In the genomic region with DNA sequence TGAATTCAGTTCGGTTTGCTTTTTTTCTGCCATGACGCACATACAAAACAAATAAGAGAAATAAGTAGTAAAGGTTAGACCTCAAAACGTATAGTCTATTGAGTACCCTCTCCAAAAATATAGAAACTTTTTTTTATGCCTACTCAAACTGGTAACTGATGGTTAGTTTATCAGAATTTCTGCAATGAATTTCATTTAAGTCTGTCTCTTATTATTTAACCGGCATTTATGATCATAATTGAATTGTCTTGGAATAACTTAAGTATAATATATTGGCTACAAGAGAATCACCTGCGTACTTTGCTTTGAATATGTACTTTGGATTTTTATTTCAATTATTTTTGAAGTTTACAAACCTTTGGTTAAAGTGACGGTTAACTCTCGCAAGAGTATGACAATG, we compare ENCODE assay signal across 3 fruit fly cellular contexts.
A peak's percentile ranks its signal among the peaks of the same experiment; 100 is the strongest.
TF ChIP-seq lines count a peak whose summit lies in the region.

No protein-coding gene starts in this region.

TF ChIP-seq in whole organism, adult, 20 proteins besides CTCF, POLR2A, EP300 and RAD21:
- peak; percentile 2 for TF ChIP-seq CG14711 (tag; optimal IDR thresholded peaks at IDR 0.05; lab: Kevin White, UChicago)
- TF ChIP-seq bab1 (GFP tag; optimal IDR thresholded peaks at IDR 0.05; lab: Kevin White, UChicago), result peak; percentile 29
- no peak for TF ChIP-seq CG7101 (tag; optimal IDR thresholded peaks at IDR 0.05; lab: Kevin White, UChicago)

TF ChIP-seq in whole organism, prepupa, 60 proteins besides CTCF, POLR2A, EP300 and RAD21:
- TF ChIP-seq dac (GFP tag; optimal IDR thresholded peaks at IDR 0.05; lab: Kevin White, UChicago), result no peak
- TF ChIP-seq fd59A (GFP tag; optimal IDR thresholded peaks at IDR 0.05; lab: Kevin White, UChicago), result no peak
- TF ChIP-seq CG9139 (GFP tag; optimal IDR thresholded peaks at IDR 0.05; lab: Kevin White, UChicago), result no peak
- TF ChIP-seq Met (GFP tag; optimal IDR thresholded peaks at IDR 0.05; lab: Kevin White, UChicago), result peak; percentile 2
- peak; percentile 12 for TF ChIP-seq Eip75B (GFP tag; optimal IDR thresholded peaks at IDR 0.05; lab: Kevin White, UChicago)
- TF ChIP-seq CG1621 (tag; optimal IDR thresholded peaks at IDR 0.05; lab: Kevin White, UChicago), result no peak
- peak; percentile 26 for TF ChIP-seq Hr4 (GFP tag; optimal IDR thresholded peaks at IDR 0.05; lab: Kevin White, UChicago)
- TF ChIP-seq CG6276 (GFP tag; optimal IDR thresholded peaks at IDR 0.05; lab: Kevin White, UChicago), result no peak
- no peak for TF ChIP-seq acj6 (GFP tag; optimal IDR thresholded peaks at IDR 0.05; lab: Kevin White, UChicago)
- TF ChIP-seq Eip78C (GFP tag; lab: Kevin White, UChicago), result peak; percentile 78
- no peak for TF ChIP-seq Eip93F (GFP tag; optimal IDR thresholded peaks at IDR 0.05; lab: Kevin White, UChicago)
- TF ChIP-seq CG15336 (GFP tag; IDR thresholded peaks at IDR 0.05; lab: Robert Waterston, UW), result no peak
- no peak for TF ChIP-seq fkh (GFP tag; optimal IDR thresholded peaks at IDR 0.05; lab: Kevin White, UChicago)
- TF ChIP-seq CG10631 (GFP tag; optimal IDR thresholded peaks at IDR 0.05; lab: Kevin White, UChicago), result peak; percentile 14
- TF ChIP-seq Lpt (GFP tag; optimal IDR thresholded peaks at IDR 0.05; lab: Kevin White, UChicago), result no peak
- no peak for TF ChIP-seq CG11762 (GFP tag; optimal IDR thresholded peaks at IDR 0.05; lab: Kevin White, UChicago; ENCODE audit: insufficient read depth)
- no peak for TF ChIP-seq topi (GFP tag; optimal IDR thresholded peaks at IDR 0.05; lab: Kevin White, UChicago)
- TF ChIP-seq pdm3 (GFP tag; optimal IDR thresholded peaks at IDR 0.05; lab: Kevin White, UChicago), result peak; percentile 47
- TF ChIP-seq ss (GFP tag; optimal IDR thresholded peaks at IDR 0.05; lab: Kevin White, UChicago), result peak in 1 of 2 experiments; percentile 29
- peak; percentile 22 for TF ChIP-seq net (GFP tag; optimal IDR thresholded peaks at IDR 0.05; lab: Kevin White, UChicago)
- no peak for TF ChIP-seq Blimp-1 (GFP tag; optimal IDR thresholded peaks at IDR 0.05; lab: Kevin White, UChicago)
- TF ChIP-seq salr (GFP tag; optimal IDR thresholded peaks at IDR 0.05; lab: Kevin White, UChicago), result peak in 1 of 2 experiments; percentile 2
- peak; percentile 23 for TF ChIP-seq spab (GFP tag; optimal IDR thresholded peaks at IDR 0.05; lab: Kevin White, UChicago)
- TF ChIP-seq CG7368 (GFP tag; optimal IDR thresholded peaks at IDR 0.05; lab: Kevin White, UChicago), result no peak
- peak; percentile 50 for TF ChIP-seq Ets96B (tag; optimal IDR thresholded peaks at IDR 0.05; lab: Kevin White, UChicago)
- no peak for TF ChIP-seq Sox15 (GFP tag; optimal IDR thresholded peaks at IDR 0.05; lab: Kevin White, UChicago)
- peak; percentile 42 for TF ChIP-seq CG3032 (tag; optimal IDR thresholded peaks at IDR 0.05; lab: Kevin White, UChicago)
- TF ChIP-seq lz (GFP tag; optimal IDR thresholded peaks at IDR 0.05; lab: Kevin White, UChicago), result no peak
- no peak for TF ChIP-seq Ets21C (GFP tag; optimal IDR thresholded peaks at IDR 0.05; lab: Kevin White, UChicago)
- no peak for TF ChIP-seq CG6163 (GFP tag; IDR thresholded peaks at IDR 0.05; lab: Robert Waterston, UW)
- TF ChIP-seq CG10669 (GFP tag; optimal IDR thresholded peaks at IDR 0.05; lab: Kevin White, UChicago), result peak; percentile 53
- no peak for TF ChIP-seq achi (GFP tag; optimal IDR thresholded peaks at IDR 0.05; lab: Kevin White, UChicago)
- peak; percentile 40 for TF ChIP-seq CG32006 (GFP tag; optimal IDR thresholded peaks at IDR 0.05; lab: Kevin White, UChicago)
- TF ChIP-seq esn (GFP tag; optimal IDR thresholded peaks at IDR 0.05; lab: Kevin White, UChicago), result peak; percentile 10
- peak; percentile 19 for TF ChIP-seq CG6808 (GFP tag; optimal IDR thresholded peaks at IDR 0.05; lab: Kevin White, UChicago)
- TF ChIP-seq CG8119 (GFP tag; IDR thresholded peaks at IDR 0.05; lab: Robert Waterston, UW), result 0 out of 3 replicates have a peak, but pooled peaks have one; percentile 21
- peak; percentile 4 for TF ChIP-seq OdsH (GFP tag; optimal IDR thresholded peaks at IDR 0.05; lab: Kevin White, UChicago)
- TF ChIP-seq dsx (GFP tag; optimal IDR thresholded peaks at IDR 0.05; lab: Kevin White, UChicago; ENCODE audit: poor library complexity, severe bottlenecking), result peak; percentile 27
- no peak for TF ChIP-seq CG11294 (GFP tag; IDR thresholded peaks at IDR 0.05; lab: Robert Waterston, UW)
- TF ChIP-seq CG6792 (GFP tag; optimal IDR thresholded peaks at IDR 0.05; lab: Kevin White, UChicago), result peak; percentile 2
- no peak for TF ChIP-seq CG4318 (GFP tag; optimal IDR thresholded peaks at IDR 0.05; lab: Kevin White, UChicago)

TF ChIP-seq in whole organism, pupa, 21 proteins besides CTCF, POLR2A, EP300 and RAD21:
- peak; percentile 41 for TF ChIP-seq CG17806 (tag; optimal IDR thresholded peaks at IDR 0.05; lab: Kevin White, UChicago)
- TF ChIP-seq CG15710 (tag; optimal IDR thresholded peaks at IDR 0.05; lab: Kevin White, UChicago), result peak; percentile 45
- TF ChIP-seq CG34367 (tag; optimal IDR thresholded peaks at IDR 0.05; lab: Kevin White, UChicago), result peak; percentile 28
- no peak for TF ChIP-seq Ets98B (GFP tag; IDR thresholded peaks at IDR 0.05; lab: Robert Waterston, UW)
- TF ChIP-seq CG9948 (tag; optimal IDR thresholded peaks at IDR 0.05; lab: Kevin White, UChicago), result peak; percentile 26
- no peak for TF ChIP-seq CG12605 (GFP tag; IDR thresholded peaks at IDR 0.05; lab: Robert Waterston, UW)
- peak; percentile 14 for TF ChIP-seq Pif1A (GFP tag; optimal IDR thresholded peaks at IDR 0.05; lab: Kevin White, UChicago)
- no peak for TF ChIP-seq fd96Ca (GFP tag; IDR thresholded peaks at IDR 0.05; lab: Robert Waterston, UW)
- TF ChIP-seq Pif1B (GFP tag; optimal IDR thresholded peaks at IDR 0.05; lab: Kevin White, UChicago), result peak; percentile 14
- TF ChIP-seq gl (tag; optimal IDR thresholded peaks at IDR 0.05; lab: Kevin White, UChicago), result peak; percentile 22
- TF ChIP-seq CG14655 (GFP tag; optimal IDR thresholded peaks at IDR 0.05; lab: Kevin White, UChicago), result no peak
- no peak for TF ChIP-seq Snoo (tag; optimal IDR thresholded peaks at IDR 0.05; lab: Kevin White, UChicago)
- no peak for TF ChIP-seq CG4496 (GFP tag; IDR thresholded peaks at IDR 0.05; lab: Robert Waterston, UW)
- peak; percentile 59 for TF ChIP-seq CG8159 (tag; optimal IDR thresholded peaks at IDR 0.05; lab: Kevin White, UChicago)
- TF ChIP-seq CG13204 (GFP tag; optimal IDR thresholded peaks at IDR 0.05; lab: Kevin White, UChicago), result no peak
- no peak for TF ChIP-seq CG8301 (tag; optimal IDR thresholded peaks at IDR 0.05; lab: Kevin White, UChicago)
- TF ChIP-seq CG10348 (GFP tag; IDR thresholded peaks at IDR 0.05; lab: Robert Waterston, UW), result no peak
- TF ChIP-seq rn (GFP tag; IDR thresholded peaks at IDR 0.05; lab: Robert Waterston, UW), result no peak
